Worm (Caenorhabditis elegans): ENCODE results near the gene F58G11.4.

DNA sequence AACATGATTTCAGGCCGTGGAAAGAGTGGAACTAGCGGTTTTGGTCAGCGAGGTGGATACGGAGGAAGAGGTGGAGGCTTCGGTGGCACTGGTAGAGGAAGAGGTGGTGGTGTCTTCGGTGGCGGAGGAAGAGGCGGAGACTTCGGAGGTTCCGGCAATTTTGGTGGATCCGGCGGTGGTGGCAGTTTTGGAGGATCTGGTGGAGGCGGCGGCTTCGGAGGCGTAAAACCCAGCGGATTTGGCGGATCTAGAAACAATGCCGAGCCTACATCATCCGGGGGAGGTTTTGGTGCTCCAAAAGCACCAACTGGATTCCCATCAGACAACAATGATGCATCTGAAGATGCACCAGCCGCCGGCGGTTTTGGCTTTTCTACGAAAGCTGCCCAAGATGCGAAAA is 4.1 kb upstream of the F58G11.4 start:
- no peak for TF ChIP-seq ztf-29 (GFP tag; IDR thresholded peaks at IDR 0.05)
- peak; percentile 57; the same call in 1 of the 2 replicates for TF ChIP-seq flt-1 (GFP tag; IDR thresholded peaks at IDR 0.05)
- no peak for TF ChIP-seq cog-1 (tag; optimal IDR thresholded peaks at IDR 0.05)

All from whole organism, midembryonic.